Worm (Caenorhabditis elegans) whole organism, late embryonic: ENCODE measurements around the gene C10G8.4.

Source experiments
- C38D4.7 ChIP-seq: fragments of 200-800 bp; sonication (Bioruptor generic); optimal IDR thresholded peaks from 2 replicates; lab custom pipeline; 2018; ENCODE audit warnings: mild to moderate bottlenecking, missing genetic modification characterization, moderate library complexity, missing compliant biosample characterization
- ceh-9 ChIP-seq: sonication (generic microtip); optimal IDR thresholded peaks from 2 replicates; lab custom pipeline; 2016; ENCODE audit warnings: mild to moderate bottlenecking, missing genetic modification characterization, inconsistent platforms, missing compliant biosample characterization
- dmd-4 ChIP-seq: sonication (generic microtip); optimal IDR thresholded peaks from 2 replicates; lab custom pipeline; 2016; ENCODE audit warnings: borderline replicate concordance, missing genetic modification characterization, missing compliant biosample characterization
- hlh-30 ChIP-seq: sonication (generic microtip); optimal IDR thresholded peaks from 2 replicates; lab custom pipeline; 2017; ENCODE audit warnings: antibody characterized with exemption, missing genetic modification characterization, missing compliant biosample characterization; ENCODE audit not compliant: insufficient read depth
- pha-4 ChIP-seq: fragments of 150-350 bp; optimal IDR thresholded peaks from 2 replicates; lab custom pipeline; 2018; ENCODE audit warnings: missing biosample characterization, missing genetic modification reagents, missing genetic modification characterization
- pqm-1 ChIP-seq: sonication (generic microtip); optimal IDR thresholded peaks from 2 replicates; lab custom pipeline; 2016; ENCODE audit warnings: missing genetic modification characterization, missing compliant biosample characterization
- sox-2 ChIP-seq: fragments of 200-800 bp; sonication (Bioruptor generic); IDR thresholded peaks from 2 replicates; pipeline ENCODE4 v1.3.6; 2022; ENCODE audit warnings: missing genetic modification reagents, missing genetic modification characterization, missing compliant biosample characterization
- unc-86 ChIP-seq: sonication (generic microtip); optimal IDR thresholded peaks from 2 replicates; lab custom pipeline; 2016; ENCODE audit warnings: missing genetic modification characterization, missing compliant biosample characterization

DNA sequence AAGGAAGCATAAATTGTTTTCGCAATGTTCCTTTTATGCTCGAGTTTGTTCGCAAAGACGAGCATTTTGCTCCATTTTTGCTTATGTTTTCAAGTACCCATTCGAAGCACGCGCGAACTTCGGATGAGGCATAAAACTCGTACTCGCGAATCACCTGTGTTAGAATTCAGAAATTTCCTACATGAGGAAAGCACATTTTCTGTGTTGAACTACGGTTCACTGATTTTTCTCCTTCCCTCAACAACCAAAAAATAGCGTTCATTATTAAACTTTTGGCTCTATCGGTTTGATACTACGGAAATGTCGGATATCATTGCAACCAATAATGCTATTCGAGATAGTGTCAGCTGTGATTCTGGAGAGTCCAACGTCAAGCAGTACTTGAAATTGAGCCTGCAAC is 22.9 kb downstream of the C10G8.4 start, which contains the start of gene srg-28:
- TF ChIP-seq ceh-9 (tag; lab: Kevin White, UChicago) (no peak), unc-86 (no peak), C38D4.7 (GFP tag; lab: Kevin White, UChicago) (no peak), pqm-1 (tag; lab: Kevin White, UChicago) (no peak), dmd-4 (no peak), hlh-30 (no peak), sox-2 (no peak), pha-4 (no peak)
